Worm (Caenorhabditis elegans): ENCODE data around the gene gid-8.

DNA sequence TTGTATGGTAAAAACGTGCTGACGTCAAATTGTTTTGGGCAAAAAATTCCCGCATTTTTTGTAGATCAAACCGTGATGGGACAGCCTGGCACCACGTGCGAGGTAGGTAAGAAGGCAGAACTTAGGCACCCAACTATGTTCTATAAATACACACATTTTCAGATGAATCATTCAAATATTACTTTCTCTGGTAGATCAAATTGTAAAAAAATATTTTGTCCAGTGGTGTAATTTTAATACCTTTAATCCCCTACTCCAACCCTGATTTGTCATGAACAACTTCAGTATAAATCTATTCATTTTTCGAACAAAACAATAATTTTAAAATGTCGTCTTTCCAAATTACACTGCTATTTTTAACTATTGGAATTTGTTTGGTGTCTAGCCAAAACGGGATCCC is 26.9 kb downstream of the gid-8 start, which contains the start of gene spig-7:
- no peak for TF ChIP-seq lin-39 (tag; optimal IDR thresholded peaks at IDR 0.05)
- no peak for TF ChIP-seq ceh-63 (GFP tag; optimal IDR thresholded peaks at IDR 0.05)
- TF ChIP-seq ama-1 (optimal IDR thresholded peaks at IDR 0.05): no peak
- no peak for TF ChIP-seq blmp-1 (tag; optimal IDR thresholded peaks at IDR 0.05)
- no peak for TF ChIP-seq nhr-12 (tag; optimal IDR thresholded peaks at IDR 0.05)
- no peak for TF ChIP-seq aha-1 (tag; optimal IDR thresholded peaks at IDR 0.05)
- TF ChIP-seq fkh-4 (tag; optimal IDR thresholded peaks at IDR 0.05; ENCODE audit: borderline replicate concordance): no peak
- no peak for TF ChIP-seq mdl-1 (tag; optimal IDR thresholded peaks at IDR 0.05)
- no peak for TF ChIP-seq fos-1 (tag; optimal IDR thresholded peaks at IDR 0.05)
- no peak for TF ChIP-seq mef-2 (tag; optimal IDR thresholded peaks at IDR 0.05)
- no peak for TF ChIP-seq elt-3 (tag; optimal IDR thresholded peaks at IDR 0.05)

Measured in whole organism, L1 larva.